Fruit fly (Drosophila melanogaster): ENCODE results near the gene BG642312.
A peak's percentile ranks its signal among the peaks of the same experiment; 100 is the strongest.

BG642312 gene

dm6 chr3L:6218517-6219155 is 14.5 kb downstream of the BG642312 start:
- TF ChIP-seq Dll (optimal IDR thresholded peaks at IDR 0.05): no peak
- no peak for TF ChIP-seq usp (GFP tag; optimal IDR thresholded peaks at IDR 0.05)
- peak; percentile 9 for TF ChIP-seq psq (optimal IDR thresholded peaks at IDR 0.05)

- no peak for TF ChIP-seq usp (GFP tag; optimal IDR thresholded peaks at IDR 0.05)
These were observed 15.4 kb downstream of the BG642312 start, which contains the start of gene LanA for dm6 chr3L:6217806-6218205. Gene LanA, minus strand, starts transcription at chr3L:6218022.

- TF ChIP-seq pan (optimal IDR thresholded peaks at IDR 0.05) (no peak), CG8478 (optimal IDR thresholded peaks at IDR 0.05) (no peak), EcR (GFP tag; optimal IDR thresholded peaks at IDR 0.05) (no peak), psq (optimal IDR thresholded peaks at IDR 0.05) (no peak), Dll (optimal IDR thresholded peaks at IDR 0.05) (no peak), usp (GFP tag; optimal IDR thresholded peaks at IDR 0.05) (no peak)
These were observed 16.0 kb downstream of the BG642312 start for dm6 chr3L:6217212-6217611.

dm6 chr3L:6216787-6217078 is 16.4 kb downstream of the BG642312 start:
- no peak for TF ChIP-seq usp (GFP tag; optimal IDR thresholded peaks at IDR 0.05)
- TF ChIP-seq CG8478 (optimal IDR thresholded peaks at IDR 0.05): no peak
- no peak for TF ChIP-seq Dll (optimal IDR thresholded peaks at IDR 0.05)
- TF ChIP-seq pan (optimal IDR thresholded peaks at IDR 0.05): no peak
- no peak for TF ChIP-seq EcR (GFP tag; optimal IDR thresholded peaks at IDR 0.05)
- TF ChIP-seq psq (optimal IDR thresholded peaks at IDR 0.05): no peak

- TF ChIP-seq Dll (optimal IDR thresholded peaks at IDR 0.05) (no peak), usp (GFP tag; optimal IDR thresholded peaks at IDR 0.05) (no peak), psq (optimal IDR thresholded peaks at IDR 0.05) (no peak), EcR (GFP tag; optimal IDR thresholded peaks at IDR 0.05) (no peak), CG8478 (optimal IDR thresholded peaks at IDR 0.05) (no peak), pan (optimal IDR thresholded peaks at IDR 0.05) (no peak)
These were observed 17.0 kb downstream of the BG642312 start for dm6 chr3L:6215976-6216786.

- TF ChIP-seq pan (optimal IDR thresholded peaks at IDR 0.05): no peak
- no peak for TF ChIP-seq psq (optimal IDR thresholded peaks at IDR 0.05)
- no peak for TF ChIP-seq CG8478 (optimal IDR thresholded peaks at IDR 0.05)
- TF ChIP-seq Dll (optimal IDR thresholded peaks at IDR 0.05): no peak
These were observed 33.0 kb downstream of the BG642312 start, which contains the start of gene CG8219 for dm6 chr3L:6200173-6200572. Gene CG8219, plus strand, starts transcription at chr3L:6200473.

dm6 chr3L:6193556-6194114 is 39.5 kb downstream of the BG642312 start:
- TF ChIP-seq CG8478 (optimal IDR thresholded peaks at IDR 0.05) (no peak), Dll (optimal IDR thresholded peaks at IDR 0.05) (no peak), usp (GFP tag; optimal IDR thresholded peaks at IDR 0.05) (no peak), psq (optimal IDR thresholded peaks at IDR 0.05) (no peak), EcR (GFP tag; optimal IDR thresholded peaks at IDR 0.05) (no peak), pan (optimal IDR thresholded peaks at IDR 0.05) (no peak)

dm6 chr3L:6192822-6193555 is 40.2 kb downstream of the BG642312 start, which contains the start of the genes Sf3b6 and Tnpo:
Gene Sf3b6, minus strand, starts transcription at chr3L:6193179.
Gene Tnpo, plus strand, starts transcription at chr3L:6193480.
- TF ChIP-seq usp (GFP tag; optimal IDR thresholded peaks at IDR 0.05) (no peak), CG8478 (optimal IDR thresholded peaks at IDR 0.05) (no peak), psq (optimal IDR thresholded peaks at IDR 0.05) (no peak), EcR (GFP tag; optimal IDR thresholded peaks at IDR 0.05) (no peak), Dll (optimal IDR thresholded peaks at IDR 0.05) (no peak), pan (optimal IDR thresholded peaks at IDR 0.05) (no peak)

dm6 chr3L:6188995-6189927 is 43.9 kb downstream of the BG642312 start, which contains the start of the genes D19A and CG7386:
Gene D19A, minus strand, starts transcription at chr3L:6189123.
Gene CG7386, plus strand, starts transcription at chr3L:6189745.
- TF ChIP-seq CG8478 (optimal IDR thresholded peaks at IDR 0.05) (no peak), usp (GFP tag; optimal IDR thresholded peaks at IDR 0.05) (no peak), pan (optimal IDR thresholded peaks at IDR 0.05) (no peak), EcR (GFP tag; optimal IDR thresholded peaks at IDR 0.05) (no peak), Dll (optimal IDR thresholded peaks at IDR 0.05) (no peak)

- TF ChIP-seq pan (optimal IDR thresholded peaks at IDR 0.05): peak; percentile 80
- no peak for TF ChIP-seq usp (GFP tag; optimal IDR thresholded peaks at IDR 0.05)
These were observed 48.2 kb downstream of the BG642312 start, which contains the start of the genes D19B and CG43293 for dm6 chr3L:6184884-6185438. Gene D19B, minus strand, starts transcription at chr3L:6184920. Gene CG43293, plus strand, starts transcription at chr3L:6185189.

Data from whole organism.